Worm (Caenorhabditis elegans) whole organism, late embryonic: Measurements from ENCODE around the gene srg-50.

Source experiments
- ama-1 ChIP-seq: fragments of 150-350 bp; optimal IDR thresholded peaks from 2 replicates; lab custom pipeline; 2014
- ceh-34 ChIP-seq: sonication (generic microtip); optimal IDR thresholded peaks from 2 replicates; lab custom pipeline; 2016; ENCODE audit warnings: mild to moderate bottlenecking, missing genetic modification characterization, missing compliant biosample characterization
- che-1 ChIP-seq: sonication (generic microtip); optimal IDR thresholded peaks from 2 replicates; lab custom pipeline; 2016; ENCODE audit warnings: mild to moderate bottlenecking, missing genetic modification characterization, missing compliant biosample characterization
- dve-1 ChIP-seq: sonication (generic microtip); optimal IDR thresholded peaks from 2 replicates; lab custom pipeline; 2017; ENCODE audit warnings: antibody characterized with exemption, mild to moderate bottlenecking, missing genetic modification characterization, missing compliant biosample characterization
- ets-4 ChIP-seq: sonication (generic microtip); optimal IDR thresholded peaks from 2 replicates; lab custom pipeline; 2016; ENCODE audit warnings: missing genetic modification characterization, missing compliant biosample characterization
- fkh-6 ChIP-seq: sonication (generic microtip); optimal IDR thresholded peaks from 2 replicates; lab custom pipeline; 2016; ENCODE audit warnings: missing genetic modification characterization, missing compliant biosample characterization
- hlh-6 ChIP-seq: sonication (generic microtip); optimal IDR thresholded peaks from 2 replicates; lab custom pipeline; 2016; ENCODE audit warnings: missing genotype, missing genetic modification characterization, missing compliant biosample characterization
- lin-11 ChIP-seq: fragments of 200-800 bp; sonication (Bioruptor generic); optimal IDR thresholded peaks from 2 replicates; lab custom pipeline; 2018; ENCODE audit warnings: mild to moderate bottlenecking, missing genetic modification characterization, missing compliant biosample characterization
- nhr-11 ChIP-seq: fragments of 150-350 bp; optimal IDR thresholded peaks from 2 replicates; lab custom pipeline; 2014; ENCODE audit warnings: missing biosample characterization, missing genetic modification characterization
- rnt-1 ChIP-seq: sonication (generic microtip); optimal IDR thresholded peaks from 2 replicates; lab custom pipeline; 2016; ENCODE audit warnings: missing genetic modification characterization, missing compliant biosample characterization
- tbx-2 ChIP-seq: sonication (generic microtip); optimal IDR thresholded peaks from 2 replicates; lab custom pipeline; 2016; ENCODE audit warnings: missing genetic modification characterization, missing compliant biosample characterization

ce11 chrIV:7031019-7031418, 43.9 kb downstream of the srg-50 start:
- TF ChIP-seq nhr-11 (tag; lab: Kevin White, UChicago), result no peak
- no peak for TF ChIP-seq dve-1 (tag; lab: Kevin White, UChicago)
- no peak for TF ChIP-seq rnt-1
- TF ChIP-seq che-1, result no peak
- no peak for TF ChIP-seq ets-4
- TF ChIP-seq lin-11 (tag; lab: Kevin White, UChicago), result no peak
- no peak for TF ChIP-seq tbx-2 (tag; lab: Kevin White, UChicago)
- no peak for TF ChIP-seq hlh-6
- no peak for TF ChIP-seq ama-1 (lab: Kevin White, UChicago)
- TF ChIP-seq ceh-34 (tag; lab: Kevin White, UChicago), result no peak
- TF ChIP-seq fkh-6 (tag; lab: Kevin White, UChicago), result no peak
